Fruit fly (Drosophila melanogaster) whole organism, prepupa: Measurements from ENCODE around the gene CG2061.

Experiments
- Blimp-1 ChIP-seq: fragments of 200-800 bp; sonication (Bioruptor generic); optimal IDR thresholded peaks from 3 replicates; lab custom pipeline; 2017; ENCODE audit warnings: missing biosample characterization, missing genetic modification characterization, mild to moderate bottlenecking, moderate library complexity, missing genetic modification reagents
- CG6163 ChIP-seq: fragments of 200-800 bp; sonication (Bioruptor generic); IDR thresholded peaks from 3 replicates; pipeline ENCODE4 v1.3.6; 2022; ENCODE audit warnings: missing biosample characterization, missing genetic modification characterization
- Ets96B ChIP-seq: fragments of 200-800 bp; optimal IDR thresholded peaks from 2 replicates; lab custom pipeline; 2019; ENCODE audit warnings: missing biosample characterization, mild to moderate bottlenecking, missing genetic modification characterization, moderate library complexity
- Hr39 ChIP-seq: fragments of 200-800 bp; sonication (Bioruptor generic); optimal IDR thresholded peaks from 2 replicates; lab custom pipeline; 2016; ENCODE audit warnings: missing biosample characterization, missing genetic modification characterization
- Met ChIP-seq: fragments of 200-800 bp; sonication (Bioruptor generic); optimal IDR thresholded peaks from 3 replicates; lab custom pipeline; 2016; ENCODE audit warnings: missing biosample characterization, missing genetic modification characterization
- dsx ChIP-seq: fragments of 200-800 bp; optimal IDR thresholded peaks from 3 replicates; lab custom pipeline; 2019; ENCODE audit warnings: missing biosample characterization, mild to moderate bottlenecking, missing genetic modification characterization, moderate library complexity; ENCODE audit not compliant: poor library complexity, severe bottlenecking
- eg ChIP-seq: fragments of 200-800 bp; sonication (Bioruptor generic); IDR thresholded peaks from 3 replicates; pipeline ENCODE4 v1.3.6; 2022; ENCODE audit warnings: missing biosample characterization, missing genetic modification characterization
- topi ChIP-seq: fragments of 200-800 bp; sonication (Bioruptor generic); optimal IDR thresholded peaks from 3 replicates; lab custom pipeline; 2016; ENCODE audit warnings: missing biosample characterization, missing genetic modification characterization

dm6 chrX:11124126-11124748, 31.9 kb downstream of the CG2061 start, which contains the start of gene CG11122:
- no peak for TF ChIP-seq dsx (GFP tag; lab: Kevin White, UChicago)
- no peak for TF ChIP-seq Blimp-1 (GFP tag; lab: Kevin White, UChicago)
- no peak for TF ChIP-seq Met (GFP tag; lab: Kevin White, UChicago)
- no peak for TF ChIP-seq Hr39 (GFP tag; lab: Kevin White, UChicago)
- no peak for TF ChIP-seq Ets96B (tag; lab: Kevin White, UChicago)
- no peak for TF ChIP-seq eg (GFP tag; lab: Robert Waterston, UW)
- TF ChIP-seq topi (GFP tag; lab: Kevin White, UChicago), result no peak
- TF ChIP-seq CG6163 (GFP tag; lab: Robert Waterston, UW), result peak; percentile 60; the same call in 2 of the 3 replicates
